Worm (Caenorhabditis elegans) whole organism, late embryonic: ENCODE data around the gene F59F3.6.
A peak's percentile ranks its signal among the peaks of the same experiment; 100 is the strongest.

ENCODE experiments used
- C08G9.2 ChIP-seq: sonication (generic microtip); optimal IDR thresholded peaks from 2 replicates; lab custom pipeline; 2016; ENCODE audit warnings: mild to moderate bottlenecking, missing genetic modification characterization, moderate library complexity, missing compliant biosample characterization
- K02D7.2 ChIP-seq: sonication (generic microtip); optimal IDR thresholded peaks from 2 replicates; lab custom pipeline; 2017; ENCODE audit warnings: mild to moderate bottlenecking, missing genetic modification characterization, missing compliant biosample characterization
- K09A11.1 ChIP-seq: sonication (generic microtip); optimal IDR thresholded peaks from 2 replicates; lab custom pipeline; 2017; ENCODE audit warnings: antibody characterized with exemption, mild to moderate bottlenecking, missing genetic modification characterization, missing compliant biosample characterization; ENCODE audit not compliant: insufficient read depth
- T23F11.4 ChIP-seq: fragments of 200-800 bp; sonication (Bioruptor generic); optimal IDR thresholded peaks from 2 replicates; lab custom pipeline; 2018; ENCODE audit warnings: mild to moderate bottlenecking, missing genetic modification characterization, missing compliant biosample characterization
- ahr-1 ChIP-seq: sonication (generic microtip); optimal IDR thresholded peaks from 2 replicates; lab custom pipeline; 2016; ENCODE audit warnings: missing genetic modification characterization, missing compliant biosample characterization
- ceh-14 ChIP-seq: sonication (generic microtip); optimal IDR thresholded peaks from 2 replicates; lab custom pipeline; 2016; ENCODE audit warnings: missing genotype, missing genetic modification characterization, missing compliant biosample characterization
- ceh-2 ChIP-seq: sonication (generic microtip); optimal IDR thresholded peaks from 2 replicates; lab custom pipeline; 2016; ENCODE audit warnings: missing genotype, missing genetic modification characterization, missing compliant biosample characterization
- ceh-30 ChIP-seq: fragments of 150-350 bp; optimal IDR thresholded peaks from 2 replicates; lab custom pipeline; 2014; ENCODE audit warnings: missing biosample characterization, missing genetic modification characterization
- ceh-31 ChIP-seq: sonication (generic microtip); optimal IDR thresholded peaks from 2 replicates; lab custom pipeline; 2016; ENCODE audit warnings: missing genetic modification characterization, missing compliant biosample characterization
- ceh-34 ChIP-seq: sonication (generic microtip); optimal IDR thresholded peaks from 2 replicates; lab custom pipeline; 2016; ENCODE audit warnings: mild to moderate bottlenecking, missing genetic modification characterization, missing compliant biosample characterization
- ceh-6 ChIP-seq: fragments of 200-800 bp; sonication (Bioruptor generic); optimal IDR thresholded peaks from 2 replicates; lab custom pipeline; 2018; ENCODE audit warnings: mild to moderate bottlenecking, missing genetic modification characterization, missing compliant biosample characterization
- che-1 ChIP-seq: sonication (generic microtip); optimal IDR thresholded peaks from 2 replicates; lab custom pipeline; 2016; ENCODE audit warnings: mild to moderate bottlenecking, missing genetic modification characterization, missing compliant biosample characterization
- dve-1 ChIP-seq: sonication (generic microtip); optimal IDR thresholded peaks from 2 replicates; lab custom pipeline; 2017; ENCODE audit warnings: antibody characterized with exemption, mild to moderate bottlenecking, missing genetic modification characterization, missing compliant biosample characterization
- elt-2 ChIP-seq: sonication (generic microtip); optimal IDR thresholded peaks from 2 replicates; lab custom pipeline; 2016; ENCODE audit warnings: missing genetic modification reagents, missing genetic modification characterization, missing compliant biosample characterization
- elt-4 ChIP-seq: sonication (generic microtip); optimal IDR thresholded peaks from 2 replicates; lab custom pipeline; 2016; ENCODE audit warnings: missing genetic modification characterization, missing compliant biosample characterization
- eyg-1 ChIP-seq: sonication (generic microtip); optimal IDR thresholded peaks from 2 replicates; lab custom pipeline; 2016; ENCODE audit warnings: missing genotype, missing genetic modification characterization, missing compliant biosample characterization
- fkh-10 ChIP-seq: fragments of 150-350 bp; optimal IDR thresholded peaks from 2 replicates; lab custom pipeline; 2014; ENCODE audit warnings: missing biosample characterization, missing genetic modification reagents, missing genetic modification characterization
- gmeb-2 ChIP-seq: sonication (generic microtip); optimal IDR thresholded peaks from 2 replicates; lab custom pipeline; 2016; ENCODE audit warnings: missing genetic modification characterization, inconsistent platforms, missing compliant biosample characterization
- hlh-13 ChIP-seq: fragments of 200-800 bp; sonication (Bioruptor generic); optimal IDR thresholded peaks from 2 replicates; lab custom pipeline; 2018; ENCODE audit warnings: mild to moderate bottlenecking, missing genetic modification characterization, missing compliant biosample characterization
- hlh-30 ChIP-seq: sonication (generic microtip); optimal IDR thresholded peaks from 2 replicates; lab custom pipeline; 2017; ENCODE audit warnings: antibody characterized with exemption, missing genetic modification characterization, missing compliant biosample characterization; ENCODE audit not compliant: insufficient read depth
- hlh-8 ChIP-seq: sonication (generic microtip); optimal IDR thresholded peaks from 2 replicates; lab custom pipeline; 2016; ENCODE audit warnings: missing genotype, missing genetic modification characterization, missing compliant biosample characterization
- lin-11 ChIP-seq: fragments of 200-800 bp; sonication (Bioruptor generic); optimal IDR thresholded peaks from 2 replicates; lab custom pipeline; 2018; ENCODE audit warnings: mild to moderate bottlenecking, missing genetic modification characterization, missing compliant biosample characterization
- madf-2 ChIP-seq: sonication (generic microtip); optimal IDR thresholded peaks from 2 replicates; lab custom pipeline; 2017; ENCODE audit warnings: missing genetic modification characterization, missing compliant biosample characterization
- mec-3 ChIP-seq: sonication (generic microtip); optimal IDR thresholded peaks from 2 replicates; lab custom pipeline; 2016; ENCODE audit warnings: borderline replicate concordance, missing genetic modification characterization, missing compliant biosample characterization
- nhr-232 ChIP-seq: sonication (generic microtip); optimal IDR thresholded peaks from 2 replicates; lab custom pipeline; 2016; ENCODE audit warnings: missing genetic modification characterization, missing compliant biosample characterization
- pag-3 ChIP-seq: sonication (generic microtip); optimal IDR thresholded peaks from 2 replicates; lab custom pipeline; 2016; ENCODE audit warnings: missing compliant biosample characterization, missing genetic modification characterization, borderline replicate concordance
- pax-1 ChIP-seq: fragments of 150-350 bp; optimal IDR thresholded peaks from 2 replicates; lab custom pipeline; 2014; ENCODE audit warnings: missing biosample characterization, missing genetic modification characterization
- pha-2 ChIP-seq: sonication (generic microtip); optimal IDR thresholded peaks from 2 replicates; lab custom pipeline; 2017; ENCODE audit warnings: mild to moderate bottlenecking, missing genetic modification characterization, missing compliant biosample characterization
- pha-4 ChIP-seq: fragments of 150-350 bp; optimal IDR thresholded peaks from 2 replicates; lab custom pipeline; 2018; ENCODE audit warnings: missing biosample characterization, missing genetic modification reagents, missing genetic modification characterization
- pqm-1 ChIP-seq: sonication (generic microtip); optimal IDR thresholded peaks from 2 replicates; lab custom pipeline; 2016; ENCODE audit warnings: missing genetic modification characterization, missing compliant biosample characterization
- sdc-2 ChIP-seq: sonication (generic microtip); optimal IDR thresholded peaks from 2 replicates; lab custom pipeline; 2016; ENCODE audit warnings: missing genotype, missing genetic modification characterization, missing compliant biosample characterization
- sox-2 ChIP-seq: fragments of 200-800 bp; sonication (Bioruptor generic); IDR thresholded peaks from 2 replicates; pipeline ENCODE4 v1.3.6; 2022; ENCODE audit warnings: missing genetic modification reagents, missing genetic modification characterization, missing compliant biosample characterization
- sox-4 ChIP-seq: sonication (generic microtip); optimal IDR thresholded peaks from 2 replicates; lab custom pipeline; 2017; ENCODE audit warnings: mild to moderate bottlenecking, missing genetic modification characterization, inconsistent platforms, missing compliant biosample characterization
- syd-9 ChIP-seq: sonication (generic microtip); optimal IDR thresholded peaks from 2 replicates; lab custom pipeline; 2016; ENCODE audit warnings: mild to moderate bottlenecking, missing genetic modification characterization, moderate library complexity, missing compliant biosample characterization
- ttx-3 ChIP-seq: sonication (generic microtip); optimal IDR thresholded peaks from 2 replicates; lab custom pipeline; 2016; ENCODE audit warnings: missing genetic modification reagents, missing genetic modification characterization, missing compliant biosample characterization
- unc-3 ChIP-seq, 2 experiments: fragments of 200-800 bp in 1 of 2; sonication (Bioruptor generic) in 1 of 2; sonication (generic microtip) in 1 of 2; conservative IDR thresholded peaks in 1 of 2; optimal IDR thresholded peaks in 1 of 2; 2 replicates each; pipeline versions ENCODE4 v1.3.6 to Lab custom; 2016 to 2022; ENCODE audit warnings: missing compliant biosample characterization in 2 of 2, missing genetic modification characterization in 2 of 2, missing genetic modification reagents in 1 of 2
- unc-42 ChIP-seq: sonication (generic microtip); optimal IDR thresholded peaks from 2 replicates; lab custom pipeline; 2016; ENCODE audit warnings: missing genotype, missing genetic modification characterization, missing compliant biosample characterization
- unc-55 ChIP-seq: sonication (generic microtip); optimal IDR thresholded peaks from 2 replicates; lab custom pipeline; 2017; ENCODE audit warnings: missing biosample characterization, missing genetic modification reagents, missing genetic modification characterization
- unc-86 ChIP-seq: sonication (generic microtip); optimal IDR thresholded peaks from 2 replicates; lab custom pipeline; 2016; ENCODE audit warnings: missing genetic modification characterization, missing compliant biosample characterization
- zip-5 ChIP-seq: sonication (generic microtip); optimal IDR thresholded peaks from 2 replicates; lab custom pipeline; 2016; ENCODE audit warnings: missing genetic modification characterization, missing compliant biosample characterization
- ztf-16 ChIP-seq: sonication (generic microtip); optimal IDR thresholded peaks from 2 replicates; lab custom pipeline; 2017; ENCODE audit warnings: missing genetic modification characterization, missing compliant biosample characterization

Gene F59F3.6

ce11 chrX:11012337-11012736 is 13.3 kb upstream of the F59F3.6 start, which contains the start of gene F58A3.3:
Gene F58A3.3, plus strand, starts transcription at chrX:11012637.
- TF ChIP-seq ahr-1 (no peak), sox-4 (tag; lab: Kevin White, UChicago) (no peak), unc-86 (no peak), dve-1 (tag; lab: Kevin White, UChicago) (no peak), nhr-232 (no peak), hlh-30 (tag; lab: Kevin White, UChicago) (no peak), unc-42 (tag; lab: Kevin White, UChicago) (no peak), pqm-1 (no peak), ttx-3 (no peak), eyg-1 (no peak), ceh-6 (GFP tag; lab: Kevin White, UChicago) (no peak), unc-55 (GFP tag; lab: Kevin White, UChicago) (no peak), sox-2 (GFP tag; lab: Robert Waterston, UW) (no peak), hlh-8 (no peak)

ce11 chrX:11010565-11010964 is 11.5 kb upstream of the F59F3.6 start, which contains the start of gene F58A3.4:
Gene F58A3.4, minus strand, starts transcription at chrX:11010665.
- TF ChIP-seq syd-9 (no peak), elt-2 (tag; lab: Kevin White, UChicago) (no peak), fkh-10 (GFP tag; lab: Kevin White, UChicago) (no peak), ceh-34 (no peak), gmeb-2 (tag; lab: Kevin White, UChicago) (no peak), zip-5 (tag; lab: Kevin White, UChicago) (no peak), sox-2 (GFP tag; lab: Robert Waterston, UW) (no peak), madf-2 (tag; lab: Kevin White, UChicago) (no peak), ceh-14 (no peak), K09A11.1 (tag; lab: Kevin White, UChicago) (no peak), pag-3 (tag; lab: Kevin White, UChicago) (no peak), unc-55 (GFP tag; lab: Kevin White, UChicago) (no peak), C08G9.2 (no peak), ceh-31 (no peak), hlh-30 (tag; lab: Kevin White, UChicago) (no peak), hlh-8 (no peak), pha-4 (tag; lab: Kevin White, UChicago) (no peak), unc-3 (GFP tag; conservative IDR thresholded peaks at IDR 0.05; lab: Robert Waterston, UW) (no peak), unc-3 (tag; optimal IDR thresholded peaks at IDR 0.05; lab: Kevin White, UChicago) (no peak), elt-4 (tag; lab: Kevin White, UChicago) (no peak)
- TF ChIP-seq, all 69 proteins: peak for 0

ce11 chrX:11008954-11009353 is 9.9 kb upstream of the F59F3.6 start, which contains the start of gene ttr-31:
Gene ttr-31, minus strand, starts transcription at chrX:11009054.
- TF ChIP-seq ztf-16 (tag; lab: Kevin White, UChicago) (no peak), sdc-2 (tag; lab: Kevin White, UChicago) (no peak), ceh-30 (tag; lab: Kevin White, UChicago) (no peak)
- TF ChIP-seq, all 69 proteins: peak for 0

ce11 chrX:11008052-11008451 is 9.0 kb upstream of the F59F3.6 start, which contains the start of gene del-5:
Gene del-5, minus strand, starts transcription at chrX:11008181.
- TF ChIP-seq elt-2 (tag; lab: Kevin White, UChicago) (peak; percentile 31), pax-1 (tag; lab: Kevin White, UChicago) (no peak)
- TF ChIP-seq, all 69 proteins: peak for 1

ce11 chrX:11007393-11007792 is 8.3 kb upstream of the F59F3.6 start:
- TF ChIP-seq sox-2 (GFP tag; lab: Robert Waterston, UW) (no peak), ceh-2 (tag; lab: Kevin White, UChicago) (no peak), hlh-13 (GFP tag; lab: Kevin White, UChicago) (no peak), lin-11 (tag; lab: Kevin White, UChicago) (no peak), mec-3 (no peak), T23F11.4 (GFP tag; lab: Kevin White, UChicago) (no peak), ceh-30 (tag; lab: Kevin White, UChicago) (no peak), hlh-30 (tag; lab: Kevin White, UChicago) (no peak), pha-2 (no peak), che-1 (tag; lab: Kevin White, UChicago) (no peak), dve-1 (tag; lab: Kevin White, UChicago) (no peak), pax-1 (tag; lab: Kevin White, UChicago) (no peak), K02D7.2 (tag; lab: Kevin White, UChicago) (no peak), ahr-1 (no peak)
